Fruit fly (Drosophila melanogaster) whole organism, embryonic: Measurements from ENCODE around the gene pigs.

Experiments
- Ada2b ChIP-seq: fragments of 200-800 bp; sonication (Bioruptor generic); IDR thresholded peaks from 2 replicates; pipeline ENCODE4 v1.3.6; 2022; ENCODE audit warnings: missing biosample characterization, missing genetic modification characterization
- C15 ChIP-seq: fragments of 200-800 bp; sonication (Bioruptor generic); IDR thresholded peaks from 3 replicates; pipeline ENCODE4 v1.3.6; 2022; ENCODE audit warnings: missing biosample characterization, missing genetic modification characterization
- CG10543 ChIP-seq: fragments of 200-800 bp; sonication (Bioruptor generic); optimal IDR thresholded peaks from 3 replicates; lab custom pipeline; 2017; ENCODE audit warnings: missing biosample characterization, mild to moderate bottlenecking, missing genetic modification characterization, moderate library complexity
- CG10565 ChIP-seq: fragments of 200-800 bp; sonication (Bioruptor generic); optimal IDR thresholded peaks from 3 replicates; lab custom pipeline; 2016; ENCODE audit warnings: missing biosample characterization, mild to moderate bottlenecking, missing genetic modification characterization
- CG11247 ChIP-seq: fragments of 200-800 bp; sonication (Bioruptor generic); IDR thresholded peaks from 2 replicates; pipeline ENCODE4 v1.3.6; 2022; ENCODE audit warnings: missing biosample characterization, missing genetic modification characterization
- CG11398 ChIP-seq: fragments of 200-800 bp; sonication (Bioruptor generic); optimal IDR thresholded peaks from 2 replicates; lab custom pipeline; 2016; ENCODE audit warnings: missing biosample characterization, missing genetic modification characterization
- CG11695 ChIP-seq: fragments of 200-800 bp; sonication (Bioruptor generic); IDR thresholded peaks from 3 replicates; pipeline ENCODE4 v1.3.6; 2022; ENCODE audit warnings: missing biosample characterization, missing genetic modification characterization
- CG12659 ChIP-seq: fragments of 200-800 bp; sonication (Bioruptor generic); optimal IDR thresholded peaks from 3 replicates; lab custom pipeline; 2017; ENCODE audit warnings: mild to moderate bottlenecking, missing biosample characterization, missing genetic modification reagents, missing genetic modification characterization
- CG14860 ChIP-seq: fragments of 200-800 bp; sonication (Bioruptor generic); IDR thresholded peaks from 3 replicates; pipeline ENCODE4 v1.3.6; 2022; ENCODE audit warnings: missing biosample characterization, missing genetic modification characterization; ENCODE audit not compliant: partially characterized antibody
- CG16813 ChIP-seq: fragments of 200-800 bp; sonication (Bioruptor generic); IDR thresholded peaks from 3 replicates; pipeline ENCODE4 v1.3.6; 2022; ENCODE audit warnings: missing biosample characterization, missing genetic modification characterization; ENCODE audit not compliant: partially characterized antibody
- CG16815 ChIP-seq: fragments of 200-800 bp; sonication (Bioruptor generic); optimal IDR thresholded peaks from 3 replicates; lab custom pipeline; 2017; ENCODE audit warnings: missing biosample characterization, mild to moderate bottlenecking, missing genetic modification characterization
- CG2120 ChIP-seq: fragments of 200-800 bp; sonication (Bioruptor generic); optimal IDR thresholded peaks from 3 replicates; lab custom pipeline; 2016; ENCODE audit warnings: missing biosample characterization, missing genetic modification characterization
- CG2678 ChIP-seq: fragments of 200-800 bp; sonication (Bioruptor generic); optimal IDR thresholded peaks from 3 replicates; lab custom pipeline; 2019; ENCODE audit warnings: missing biosample characterization, mild to moderate bottlenecking, missing genetic modification characterization, moderate library complexity
- CG32767 ChIP-seq: fragments of 200-800 bp; sonication (Bioruptor generic); IDR thresholded peaks from 2 replicates; pipeline ENCODE4 v1.3.6; 2022; ENCODE audit warnings: missing biosample characterization, missing genetic modification characterization
- CG34376 ChIP-seq: fragments of 200-800 bp; sonication (Bioruptor generic); optimal IDR thresholded peaks from 2 replicates; lab custom pipeline; 2018; ENCODE audit warnings: missing biosample characterization, mild to moderate bottlenecking, missing genetic modification characterization
- CG3995 ChIP-seq: fragments of 200-800 bp; sonication (Bioruptor generic); optimal IDR thresholded peaks from 3 replicates; lab custom pipeline; 2016; ENCODE audit warnings: missing biosample characterization, missing genetic modification characterization
- CG4360 ChIP-seq: fragments of 200-800 bp; sonication (Bioruptor generic); IDR thresholded peaks from 2 replicates; pipeline ENCODE4 v1.3.6; 2022; ENCODE audit warnings: missing biosample characterization, missing genetic modification characterization
- CG5180 ChIP-seq: fragments of 200-800 bp; sonication (Bioruptor generic); optimal IDR thresholded peaks from 3 replicates; lab custom pipeline; 2017; ENCODE audit warnings: missing biosample characterization, missing genetic modification characterization, mild to moderate bottlenecking, moderate library complexity, missing genetic modification reagents
- CG6654 ChIP-seq: fragments of 200-800 bp; sonication (Bioruptor generic); optimal IDR thresholded peaks from 2 replicates; lab custom pipeline; 2017; ENCODE audit warnings: missing biosample characterization, mild to moderate bottlenecking, missing genetic modification characterization
- CG7745 ChIP-seq: fragments of 200-800 bp; sonication (Bioruptor generic); optimal IDR thresholded peaks from 2 replicates; lab custom pipeline; 2018; ENCODE audit warnings: missing biosample characterization, mild to moderate bottlenecking, missing genetic modification characterization, moderate library complexity
- CG8924 ChIP-seq: fragments of 200-800 bp; optimal IDR thresholded peaks from 3 replicates; lab custom pipeline; 2019; ENCODE audit warnings: missing biosample characterization, mild to moderate bottlenecking, missing genetic modification characterization, moderate library complexity
- CoRest ChIP-seq: fragments of 200-800 bp; sonication (Bioruptor generic); optimal IDR thresholded peaks from 3 replicates; lab custom pipeline; 2018; ENCODE audit warnings: missing biosample characterization, mild to moderate bottlenecking, missing genetic modification characterization, moderate library complexity
- Dad ChIP-seq: fragments of 200-800 bp; sonication (Bioruptor generic); optimal IDR thresholded peaks from 3 replicates; lab custom pipeline; 2016; ENCODE audit warnings: missing biosample characterization, missing genetic modification characterization
- Dbx ChIP-seq: fragments of 200-800 bp; sonication (Bioruptor generic); IDR thresholded peaks from 3 replicates; pipeline ENCODE4 v1.3.6; 2022; ENCODE audit warnings: missing biosample characterization, missing genetic modification characterization
- E2f2 ChIP-seq: fragments of 200-800 bp; sonication (Bioruptor generic); IDR thresholded peaks from 2 replicates; pipeline ENCODE4 v1.3.6; 2022; ENCODE audit warnings: missing biosample characterization, missing genetic modification characterization
- Ets97D ChIP-seq: fragments of 200-800 bp; sonication (Bioruptor generic); optimal IDR thresholded peaks from 3 replicates; lab custom pipeline; 2016; ENCODE audit warnings: missing biosample characterization, missing genetic modification characterization
- Fer3 ChIP-seq: fragments of 200-800 bp; sonication (Bioruptor generic); optimal IDR thresholded peaks from 2 replicates; lab custom pipeline; 2018; ENCODE audit warnings: missing biosample characterization, mild to moderate bottlenecking, missing genetic modification characterization, moderate library complexity
- HHEX ChIP-seq: fragments of 200-800 bp; sonication (Bioruptor generic); optimal IDR thresholded peaks from 3 replicates; lab custom pipeline; 2017; ENCODE audit warnings: missing biosample characterization, mild to moderate bottlenecking, missing genetic modification characterization, missing genetic modification reagents
- MESR4 ChIP-seq: fragments of 200-800 bp; sonication (Bioruptor generic); optimal IDR thresholded peaks from 2 replicates; lab custom pipeline; 2018; ENCODE audit warnings: missing biosample characterization, mild to moderate bottlenecking, missing genetic modification characterization, moderate library complexity
- Mad ChIP-seq: fragments of 200-800 bp; sonication (Bioruptor generic); optimal IDR thresholded peaks from 2 replicates; lab custom pipeline; 2016; ENCODE audit warnings: missing biosample characterization, missing genetic modification characterization
- Mrtf ChIP-seq: fragments of 200-800 bp; sonication (Bioruptor generic); IDR thresholded peaks from 3 replicates; pipeline ENCODE4 v1.3.6; 2022; ENCODE audit warnings: missing biosample characterization, missing genetic modification characterization
- Myb ChIP-seq: fragments of 200-800 bp; sonication (Bioruptor generic); optimal IDR thresholded peaks from 2 replicates; lab custom pipeline; 2016; ENCODE audit warnings: missing biosample characterization, missing genetic modification characterization
- Oli ChIP-seq: fragments of 200-800 bp; sonication (Bioruptor generic); optimal IDR thresholded peaks from 2 replicates; lab custom pipeline; 2018; ENCODE audit warnings: missing biosample characterization, mild to moderate bottlenecking, missing genetic modification characterization, moderate library complexity
- Xrp1 ChIP-seq: fragments of 200-800 bp; sonication (Bioruptor generic); IDR thresholded peaks from 2 replicates; pipeline ENCODE4 v1.3.6; 2022; ENCODE audit warnings: missing biosample characterization, missing genetic modification characterization
- chinmo ChIP-seq: fragments of 200-800 bp; sonication (Bioruptor generic); IDR thresholded peaks from 4 replicates; pipeline ENCODE4 v1.3.6; 2022; ENCODE audit warnings: missing biosample characterization, missing genetic modification characterization; ENCODE audit not compliant: partially characterized antibody
- crp ChIP-seq, 2 experiments: fragments of 200-800 bp; sonication (Bioruptor generic); optimal IDR thresholded peaks; 2 replicates in 1 of 2; 3 replicates in 1 of 2; lab custom pipeline; 2017; ENCODE audit warnings: missing biosample characterization in 2 of 2, missing genetic modification characterization in 2 of 2, mild to moderate bottlenecking in 1 of 2, moderate library complexity in 1 of 2
- disco-r ChIP-seq: fragments of 200-800 bp; sonication (Bioruptor generic); optimal IDR thresholded peaks from 2 replicates; lab custom pipeline; 2016; ENCODE audit warnings: missing biosample characterization, missing genetic modification characterization
- emc ChIP-seq: fragments of 200-800 bp; sonication (Bioruptor generic); optimal IDR thresholded peaks from 2 replicates; lab custom pipeline; 2016; ENCODE audit warnings: missing biosample characterization, missing genetic modification characterization
- hkb ChIP-seq, 2 experiments: fragments of 200-800 bp in 1 of 2; fragments of >200 bp in 1 of 2; sonication (Bioruptor generic) in 1 of 2; IDR thresholded peaks in 1 of 2; optimal IDR thresholded peaks in 1 of 2; 2 replicates each; pipeline versions ENCODE4 v1.3.6 to Lab custom; 2017 to 2022; ENCODE audit warnings: missing biosample characterization in 1 of 2, missing genetic modification characterization in 1 of 2
- jigr1 ChIP-seq: fragments of 200-800 bp; sonication (Bioruptor generic); IDR thresholded peaks from 3 replicates; pipeline ENCODE4 v1.3.6; 2022; ENCODE audit warnings: missing biosample characterization, missing genetic modification characterization
- kah ChIP-seq: fragments of 200-800 bp; sonication (Bioruptor generic); optimal IDR thresholded peaks from 2 replicates; lab custom pipeline; 2018; ENCODE audit warnings: missing biosample characterization, mild to moderate bottlenecking, missing genetic modification characterization
- odd ChIP-seq: fragments of 200-800 bp; sonication (Bioruptor generic); optimal IDR thresholded peaks from 2 replicates; lab custom pipeline; 2017; ENCODE audit warnings: missing biosample characterization, mild to moderate bottlenecking, missing genetic modification characterization
- org-1 ChIP-seq: fragments of 200-800 bp; sonication (Bioruptor generic); optimal IDR thresholded peaks from 2 replicates; lab custom pipeline; 2017; ENCODE audit warnings: missing biosample characterization, missing genetic modification characterization
- otp ChIP-seq: fragments of 200-800 bp; sonication (Bioruptor generic); IDR thresholded peaks from 3 replicates; pipeline ENCODE4, ENCODE4 v1.3.6; 2022; ENCODE audit warnings: missing biosample characterization, missing genetic modification characterization
- sc ChIP-seq, 3 experiments: fragments of >200 bp in 2 of 3; fragments of 200-800 bp in 1 of 3; sonication (Bioruptor generic) in 1 of 3; optimal IDR thresholded peaks; 2 replicates in 2 of 3; 3 replicates in 1 of 3; lab custom pipeline; 2017; ENCODE audit warnings: mild to moderate bottlenecking in 1 of 3, missing biosample characterization in 1 of 3, missing genetic modification characterization in 1 of 3, missing genetic modification reagents in 1 of 3
- sisA ChIP-seq: fragments of 200-800 bp; sonication (Bioruptor generic); IDR thresholded peaks from 2 replicates; pipeline ENCODE4 v1.3.6; 2022; ENCODE audit warnings: missing biosample characterization, missing genetic modification characterization
- slp2 ChIP-seq: fragments of 200-800 bp; sonication (Bioruptor generic); optimal IDR thresholded peaks from 2 replicates; lab custom pipeline; 2016; ENCODE audit warnings: missing biosample characterization, missing genetic modification characterization
- sr ChIP-seq: fragments of 200-800 bp; sonication (Bioruptor generic); IDR thresholded peaks from 3 replicates; pipeline ENCODE4 v1.3.6; 2022; ENCODE audit warnings: missing biosample characterization, missing genetic modification characterization
- tio ChIP-seq: fragments of 200-800 bp; sonication (Bioruptor generic); optimal IDR thresholded peaks from 2 replicates; lab custom pipeline; 2017; ENCODE audit warnings: missing biosample characterization, missing genetic modification characterization, inconsistent platforms
- vfl ChIP-seq: fragments of 200-800 bp; sonication (Bioruptor generic); optimal IDR thresholded peaks from 2 replicates; lab custom pipeline; 2016; ENCODE audit warnings: missing biosample characterization, missing genetic modification characterization

The pigs gene

dm6 chrX:6615476-6615875, 15.6 kb downstream of the pigs start (continued):
- TF ChIP-seq CG16815 (GFP tag; lab: Kevin White, UChicago) (no peak), CG16813 (no peak), CG2120 (no peak), C15 (GFP tag; lab: Robert Waterston, UW) (no peak), Xrp1 (GFP tag; lab: Robert Waterston, UW) (peak; percentile 84), CG12659 (GFP tag; lab: Kevin White, UChicago) (no peak), CG11398 (peak; percentile 5), CG14860 (GFP tag; lab: Robert Waterston, UW) (no peak), crp (GFP tag; optimal IDR thresholded peaks at IDR 0.05; lab: Kevin White, UChicago) (no peak), Dbx (GFP tag; lab: Robert Waterston, UW) (no peak), Ada2b (GFP tag; lab: Robert Waterston, UW) (peak; percentile 20; the same call in 1 of the 2 replicates), tio (GFP tag; lab: Kevin White, UChicago) (no peak), Ets97D (GFP tag; lab: Kevin White, UChicago) (no peak), Oli (tag; lab: Kevin White, UChicago) (peak; percentile 40), CoRest (tag; lab: Kevin White, UChicago) (peak; percentile 61), Myb (GFP tag; lab: Kevin White, UChicago) (no peak), E2f2 (peak; percentile 29), Mrtf (GFP tag; lab: Robert Waterston, UW) (peak; percentile 56; the same call in 2 of the 3 replicates), CG2678 (peak; percentile 68), CG11695 (GFP tag; lab: Robert Waterston, UW) (no peak), Mad (GFP tag; lab: Kevin White, UChicago) (no peak), Dad (peak; percentile 6), MESR4 (no peak), org-1 (GFP tag; lab: Kevin White, UChicago) (no peak), Fer3 (tag; lab: Kevin White, UChicago) (peak; percentile 1), slp2 (peak; percentile 39), CG6654 (GFP tag; lab: Kevin White, UChicago) (no peak), CG10565 (no peak), sr (GFP tag; lab: Robert Waterston, UW) (no peak), CG32767 (GFP tag; lab: Robert Waterston, UW) (peak; percentile 54; the same call in 1 of the 2 replicates), CG4360 (no peak), otp (GFP tag; lab: Robert Waterston, UW) (peak; percentile 70), vfl (no peak), CG10543 (GFP tag; lab: Kevin White, UChicago) (no peak), sc (optimal IDR thresholded peaks at IDR 0.05; lab: Kevin White, UChicago) (no peak), sc (GFP tag; optimal IDR thresholded peaks at IDR 0.05; lab: Kevin White, UChicago) (peak; percentile 25), disco-r (no peak), CG7745 (no peak), CG34376 (GFP tag; lab: Kevin White, UChicago) (no peak), CG5180 (peak; percentile 3), emc (GFP tag; lab: Kevin White, UChicago) (no peak), kah (GFP tag; lab: Kevin White, UChicago) (no peak), hkb (optimal IDR thresholded peaks at IDR 0.05; lab: Kevin White, UChicago) (no peak), hkb (GFP tag; IDR thresholded peaks at IDR 0.05; lab: Robert Waterston, UW) (peak; percentile 57; the same call in 1 of the 2 replicates), jigr1 (no peak), CG11247 (peak; percentile 37; the same call in 1 of the 2 replicates), odd (GFP tag; lab: Kevin White, UChicago) (no peak), HHEX (no peak), CG8924 (tag; lab: Kevin White, UChicago) (peak; percentile 40), CG3995 (no peak), sisA (GFP tag; lab: Robert Waterston, UW) (peak; percentile 63), chinmo (GFP tag; lab: Robert Waterston, UW) (no peak)
